Worm (Caenorhabditis elegans) whole organism, late embryonic: ENCODE data around the gene R151.2.
A peak's percentile ranks its signal among the peaks of the same experiment; 100 is the strongest.

ENCODE experiments used
- C08G9.2 ChIP-seq: sonication (generic microtip); optimal IDR thresholded peaks from 2 replicates; lab custom pipeline; 2016; ENCODE audit warnings: mild to moderate bottlenecking, missing genetic modification characterization, moderate library complexity, missing compliant biosample characterization
- F13H6.1 ChIP-seq: sonication (generic microtip); optimal IDR thresholded peaks from 2 replicates; lab custom pipeline; 2016; ENCODE audit warnings: missing genetic modification characterization, missing compliant biosample characterization
- K02D7.2 ChIP-seq: sonication (generic microtip); optimal IDR thresholded peaks from 2 replicates; lab custom pipeline; 2017; ENCODE audit warnings: mild to moderate bottlenecking, missing genetic modification characterization, missing compliant biosample characterization
- ceh-14 ChIP-seq: sonication (generic microtip); optimal IDR thresholded peaks from 2 replicates; lab custom pipeline; 2016; ENCODE audit warnings: missing genotype, missing genetic modification characterization, missing compliant biosample characterization
- ceh-19 ChIP-seq: fragments of 200-800 bp; sonication (Bioruptor generic); optimal IDR thresholded peaks from 2 replicates; lab custom pipeline; 2018; ENCODE audit warnings: mild to moderate bottlenecking, missing genetic modification characterization, missing compliant biosample characterization
- ceh-22 ChIP-seq: sonication (generic microtip); optimal IDR thresholded peaks from 2 replicates; lab custom pipeline; 2017; ENCODE audit warnings: missing biosample characterization, missing genetic modification characterization
- ceh-34 ChIP-seq: sonication (generic microtip); optimal IDR thresholded peaks from 2 replicates; lab custom pipeline; 2016; ENCODE audit warnings: mild to moderate bottlenecking, missing genetic modification characterization, missing compliant biosample characterization
- ceh-45 ChIP-seq: fragments of 200-800 bp; sonication (Bioruptor generic); IDR thresholded peaks from 2 replicates; pipeline ENCODE4 v1.3.6; 2022; ENCODE audit warnings: missing genetic modification reagents, missing genetic modification characterization, missing compliant biosample characterization
- dve-1 ChIP-seq: sonication (generic microtip); optimal IDR thresholded peaks from 2 replicates; lab custom pipeline; 2017; ENCODE audit warnings: antibody characterized with exemption, mild to moderate bottlenecking, missing genetic modification characterization, missing compliant biosample characterization
- ets-4 ChIP-seq: sonication (generic microtip); optimal IDR thresholded peaks from 2 replicates; lab custom pipeline; 2016; ENCODE audit warnings: missing genetic modification characterization, missing compliant biosample characterization
- fkh-10 ChIP-seq: fragments of 150-350 bp; optimal IDR thresholded peaks from 2 replicates; lab custom pipeline; 2014; ENCODE audit warnings: missing biosample characterization, missing genetic modification reagents, missing genetic modification characterization
- gmeb-2 ChIP-seq: sonication (generic microtip); optimal IDR thresholded peaks from 2 replicates; lab custom pipeline; 2016; ENCODE audit warnings: missing genetic modification characterization, inconsistent platforms, missing compliant biosample characterization
- hlh-6 ChIP-seq: sonication (generic microtip); optimal IDR thresholded peaks from 2 replicates; lab custom pipeline; 2016; ENCODE audit warnings: missing genotype, missing genetic modification characterization, missing compliant biosample characterization
- odd-2 ChIP-seq: sonication (generic microtip); optimal IDR thresholded peaks from 2 replicates; lab custom pipeline; 2017; ENCODE audit warnings: antibody characterized with exemption, mild to moderate bottlenecking, missing genetic modification characterization, missing compliant biosample characterization
- pag-3 ChIP-seq: sonication (generic microtip); optimal IDR thresholded peaks from 2 replicates; lab custom pipeline; 2016; ENCODE audit warnings: missing compliant biosample characterization, missing genetic modification characterization, borderline replicate concordance
- pax-1 ChIP-seq: fragments of 150-350 bp; optimal IDR thresholded peaks from 2 replicates; lab custom pipeline; 2014; ENCODE audit warnings: missing biosample characterization, missing genetic modification characterization
- pha-4 ChIP-seq: fragments of 150-350 bp; optimal IDR thresholded peaks from 2 replicates; lab custom pipeline; 2018; ENCODE audit warnings: missing biosample characterization, missing genetic modification reagents, missing genetic modification characterization
- sox-4 ChIP-seq: sonication (generic microtip); optimal IDR thresholded peaks from 2 replicates; lab custom pipeline; 2017; ENCODE audit warnings: mild to moderate bottlenecking, missing genetic modification characterization, inconsistent platforms, missing compliant biosample characterization
- unc-42 ChIP-seq: sonication (generic microtip); optimal IDR thresholded peaks from 2 replicates; lab custom pipeline; 2016; ENCODE audit warnings: missing genotype, missing genetic modification characterization, missing compliant biosample characterization
- zip-5 ChIP-seq: sonication (generic microtip); optimal IDR thresholded peaks from 2 replicates; lab custom pipeline; 2016; ENCODE audit warnings: missing genetic modification characterization, missing compliant biosample characterization

Gene R151.2

ce11 chrIII:7253669-7254068, 43.9 kb downstream of the R151.2 start:
- TF ChIP-seq pag-3 (no peak), unc-42 (tag; lab: Kevin White, UChicago) (peak; percentile 95), ceh-14 (no peak)

ce11 chrIII:7258931-7259330, 49.2 kb downstream of the R151.2 start, which contains the start of gene B0361.4:
Gene B0361.4, plus strand, starts transcription at chrIII:7258991.
- TF ChIP-seq hlh-6 (tag; lab: Kevin White, UChicago): no peak
- TF ChIP-seq pag-3: no peak
- no peak for TF ChIP-seq pha-4
- TF ChIP-seq zip-5 (tag; lab: Kevin White, UChicago): no peak
- no peak for TF ChIP-seq odd-2 (tag; lab: Kevin White, UChicago)
- no peak for TF ChIP-seq fkh-10 (GFP tag; lab: Kevin White, UChicago)
- no peak for TF ChIP-seq ceh-45 (GFP tag; lab: Robert Waterston, UW)
- TF ChIP-seq dve-1: no peak
- TF ChIP-seq ceh-22 (tag; lab: Kevin White, UChicago): no peak
- TF ChIP-seq K02D7.2: no peak
- TF ChIP-seq gmeb-2: no peak
- no peak for TF ChIP-seq C08G9.2 (tag; lab: Kevin White, UChicago)
- no peak for TF ChIP-seq ceh-19 (GFP tag; lab: Kevin White, UChicago)
- no peak for TF ChIP-seq ceh-34
- no peak for TF ChIP-seq ets-4 (tag; lab: Kevin White, UChicago)

- TF ChIP-seq F13H6.1 (tag; lab: Kevin White, UChicago) (no peak), unc-42 (tag; lab: Kevin White, UChicago) (peak; percentile 53)
Observed at ce11 chrIII:7262592-7262991, 52.8 kb downstream of the R151.2 start.

- TF ChIP-seq pax-1 (tag; lab: Kevin White, UChicago) (no peak), sox-4 (tag; lab: Kevin White, UChicago) (no peak)
Observed at ce11 chrIII:7263028-7263427, 53.3 kb downstream of the R151.2 start.
